In genomic region chrV:7465509-7465908, ce11 we compare ENCODE assay signal across 1 worm cellular context.
TF ChIP-seq lines count a peak whose summit lies in the region.

Gene F25E5.1 (plus strand): TSS chrV:7465884.

TF ChIP-seq in whole organism, L1 larva, 84 proteins besides CTCF, POLR2A, EP300 and RAD21 (continued from another document):
- TF ChIP-seq nhr-12 (tag; optimal IDR thresholded peaks at IDR 0.05; lab: Kevin White, UChicago) (no peak), ceh-63 (GFP tag; optimal IDR thresholded peaks at IDR 0.05; lab: Kevin White, UChicago) (no peak), egl-27 (tag; optimal IDR thresholded peaks at IDR 0.05; lab: Kevin White, UChicago) (no peak), zip-4 (GFP tag; optimal IDR thresholded peaks at IDR 0.05; lab: Kevin White, UChicago) (no peak), fkh-8 (tag; optimal IDR thresholded peaks at IDR 0.05; lab: Kevin White, UChicago) (peak; percentile 82), mab-9 (GFP tag; IDR thresholded peaks at IDR 0.05; lab: Robert Waterston, UW) (0 out of 2 replicates have a peak, but pooled peaks have one; percentile 29), nhr-20 (tag; optimal IDR thresholded peaks at IDR 0.05; lab: Kevin White, UChicago) (peak; percentile 71), lin-35 (GFP tag; optimal IDR thresholded peaks at IDR 0.05; lab: Kevin White, UChicago) (peak; percentile 70 to 73), mdl-1 (tag; optimal IDR thresholded peaks at IDR 0.05; lab: Kevin White, UChicago) (peak in 1 of 2 experiments; percentile 58), tlp-1 (tag; optimal IDR thresholded peaks at IDR 0.05; lab: Kevin White, UChicago) (no peak), lsy-2 (tag; optimal IDR thresholded peaks at IDR 0.05; lab: Kevin White, UChicago) (peak; percentile 55 to 75), ceh-82 (tag; optimal IDR thresholded peaks at IDR 0.05; lab: Kevin White, UChicago) (peak; percentile 42 to 73 (median 65)), ceh-88 (GFP tag; IDR thresholded peaks at IDR 0.05; lab: Robert Waterston, UW) (no peak), sup-37 (GFP tag; optimal IDR thresholded peaks at IDR 0.05; lab: Kevin White, UChicago) (no peak), nhr-237 (tag; optimal IDR thresholded peaks at IDR 0.05; lab: Kevin White, UChicago) (no peak), skn-1 (tag; optimal IDR thresholded peaks at IDR 0.05; lab: Kevin White, UChicago) (peak; percentile 49), sptf-1 (tag; optimal IDR thresholded peaks at IDR 0.05; lab: Kevin White, UChicago) (no peak), nhr-85 (tag; lab: Kevin White, UChicago) (peak; percentile 87), unc-98 (GFP tag; IDR thresholded peaks at IDR 0.05; lab: Robert Waterston, UW) (peak; percentile 61), sox-4 (tag; optimal IDR thresholded peaks at IDR 0.05; lab: Kevin White, UChicago) (peak; percentile 38), elt-2 (tag; optimal IDR thresholded peaks at IDR 0.05; lab: Kevin White, UChicago) (peak; percentile 33), lin-39 (tag; optimal IDR thresholded peaks at IDR 0.05; lab: Kevin White, UChicago) (no peak), zag-1 (tag; optimal IDR thresholded peaks at IDR 0.05; lab: Kevin White, UChicago) (no peak)
